Fruit fly (Drosophila melanogaster): ENCODE measurements around the gene Gpdh3.

DNA sequence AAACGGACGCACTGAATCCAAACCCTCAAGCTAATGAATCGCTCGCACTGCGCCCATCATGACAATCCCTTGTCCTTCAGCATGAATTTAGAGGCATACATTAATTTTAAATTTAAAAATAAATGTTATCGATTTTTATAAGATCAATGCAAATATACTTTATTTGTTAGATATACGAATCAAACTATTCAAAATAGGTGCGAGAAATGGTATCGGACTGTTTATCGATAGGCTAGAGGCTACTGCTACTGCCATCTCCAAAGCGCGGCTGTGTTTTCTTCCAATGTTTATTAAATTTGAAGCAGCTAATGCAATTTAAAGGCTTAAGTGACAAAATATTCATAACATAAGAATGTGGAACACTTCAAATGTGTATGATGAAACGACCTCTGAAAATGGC, 758 bp upstream of the Gpdh3 start, which contains the start of gene CG43342:
- TF ChIP-seq CG8159 (tag; optimal IDR thresholded peaks at IDR 0.05) (no peak), Pif1B (GFP tag; optimal IDR thresholded peaks at IDR 0.05) (no peak), Pif1A (GFP tag; optimal IDR thresholded peaks at IDR 0.05) (no peak), fd96Ca (GFP tag; IDR thresholded peaks at IDR 0.05) (no peak), CG14655 (GFP tag; optimal IDR thresholded peaks at IDR 0.05) (no peak), CG15710 (tag; optimal IDR thresholded peaks at IDR 0.05) (no peak), rn (GFP tag; IDR thresholded peaks at IDR 0.05) (no peak), gl (tag; optimal IDR thresholded peaks at IDR 0.05) (no peak)
